Fruit fly (Drosophila melanogaster) whole organism, pupa: ENCODE results near the gene CG5194.
A peak's percentile ranks its signal among the peaks of the same experiment; 100 is the strongest.

Source experiments
- CG10348 ChIP-seq: fragments of 200-800 bp; sonication (Bioruptor generic); IDR thresholded peaks from 2 replicates; pipeline ENCODE4 v1.3.6; 2022; ENCODE audit warnings: missing biosample characterization, missing genetic modification characterization
- CG12605 ChIP-seq: fragments of 200-800 bp; sonication (Bioruptor generic); IDR thresholded peaks from 2 replicates; pipeline ENCODE4 v1.3.6; 2022; ENCODE audit warnings: missing biosample characterization, missing genetic modification characterization
- CG13204 ChIP-seq: fragments of 200-800 bp; sonication (Bioruptor generic); optimal IDR thresholded peaks from 2 replicates; lab custom pipeline; 2018; ENCODE audit warnings: missing biosample characterization, mild to moderate bottlenecking, missing genetic modification characterization, moderate library complexity
- CG14655 ChIP-seq: fragments of 200-800 bp; sonication (Bioruptor generic); optimal IDR thresholded peaks from 3 replicates; lab custom pipeline; 2017; ENCODE audit warnings: mild to moderate bottlenecking, missing biosample characterization, missing genetic modification reagents, missing genetic modification characterization
- CG15710 ChIP-seq: fragments of 200-800 bp; sonication (Bioruptor generic); optimal IDR thresholded peaks from 2 replicates; lab custom pipeline; 2018; ENCODE audit warnings: missing biosample characterization, mild to moderate bottlenecking, missing genetic modification characterization, moderate library complexity
- CG17806 ChIP-seq: fragments of 200-800 bp; sonication (Bioruptor generic); optimal IDR thresholded peaks from 2 replicates; lab custom pipeline; 2018; ENCODE audit warnings: missing biosample characterization, mild to moderate bottlenecking, missing genetic modification characterization, moderate library complexity
- CG32121 ChIP-seq: fragments of 200-800 bp; sonication (Bioruptor generic); IDR thresholded peaks from 2 replicates; pipeline ENCODE4 v1.3.6; 2022; ENCODE audit warnings: missing biosample characterization, missing genetic modification characterization
- CG34367 ChIP-seq: fragments of 200-800 bp; sonication (Bioruptor generic); optimal IDR thresholded peaks from 2 replicates; lab custom pipeline; 2018; ENCODE audit warnings: missing biosample characterization, mild to moderate bottlenecking, missing genetic modification characterization
- CG4496 ChIP-seq: fragments of 200-800 bp; sonication (Bioruptor generic); IDR thresholded peaks from 3 replicates; pipeline ENCODE4 v1.3.6; 2022; ENCODE audit warnings: missing biosample characterization, missing genetic modification characterization
- CG8159 ChIP-seq: fragments of 200-800 bp; sonication (Bioruptor generic); optimal IDR thresholded peaks from 3 replicates; lab custom pipeline; 2018; ENCODE audit warnings: missing biosample characterization, mild to moderate bottlenecking, missing genetic modification characterization, moderate library complexity
- CG8301 ChIP-seq: fragments of 200-800 bp; sonication (Bioruptor generic); optimal IDR thresholded peaks from 2 replicates; lab custom pipeline; 2018; ENCODE audit warnings: missing biosample characterization, mild to moderate bottlenecking, missing genetic modification characterization
- CG9948 ChIP-seq: fragments of 200-800 bp; sonication (Bioruptor generic); optimal IDR thresholded peaks from 2 replicates; lab custom pipeline; 2018; ENCODE audit warnings: missing biosample characterization, mild to moderate bottlenecking, missing genetic modification characterization, moderate library complexity
- D1 ChIP-seq: fragments of 200-800 bp; sonication (Bioruptor generic); optimal IDR thresholded peaks from 2 replicates; lab custom pipeline; 2018; ENCODE audit warnings: missing biosample characterization, mild to moderate bottlenecking, missing genetic modification characterization, moderate library complexity
- EcR ChIP-seq: fragments of 200-800 bp; sonication (Bioruptor generic); optimal IDR thresholded peaks from 3 replicates; lab custom pipeline; 2019; ENCODE audit warnings: missing biosample characterization, missing genetic modification characterization, mild to moderate bottlenecking, moderate library complexity, missing genetic modification reagents
- Ets98B ChIP-seq: fragments of 200-800 bp; sonication (Bioruptor generic); IDR thresholded peaks from 2 replicates; pipeline ENCODE4 v1.3.6; 2022; ENCODE audit warnings: missing biosample characterization, missing genetic modification characterization
- Pif1A ChIP-seq: fragments of 200-800 bp; sonication (Bioruptor generic); optimal IDR thresholded peaks from 3 replicates; lab custom pipeline; 2016; ENCODE audit warnings: missing biosample characterization, missing genetic modification characterization
- Pif1B ChIP-seq: fragments of 200-800 bp; sonication (Bioruptor generic); optimal IDR thresholded peaks from 3 replicates; lab custom pipeline; 2016; ENCODE audit warnings: missing biosample characterization, missing genetic modification characterization
- Snoo ChIP-seq: fragments of 200-800 bp; sonication (Bioruptor generic); optimal IDR thresholded peaks from 3 replicates; lab custom pipeline; 2017; ENCODE audit warnings: missing biosample characterization, mild to moderate bottlenecking, missing genetic modification characterization, inconsistent platforms
- fd96Ca ChIP-seq: fragments of 200-800 bp; sonication (Bioruptor generic); IDR thresholded peaks from 3 replicates; pipeline ENCODE4 v1.3.6; 2022; ENCODE audit warnings: missing biosample characterization, missing genetic modification characterization
- gl ChIP-seq: fragments of 200-800 bp; sonication (Bioruptor generic); optimal IDR thresholded peaks from 2 replicates; lab custom pipeline; 2018; ENCODE audit warnings: missing biosample characterization, mild to moderate bottlenecking, missing genetic modification characterization
- rn ChIP-seq: fragments of 200-800 bp; sonication (Bioruptor generic); IDR thresholded peaks from 2 replicates; pipeline ENCODE4 v1.3.6; 2022; ENCODE audit warnings: missing biosample characterization, missing genetic modification characterization

CG5194 gene

DNA sequence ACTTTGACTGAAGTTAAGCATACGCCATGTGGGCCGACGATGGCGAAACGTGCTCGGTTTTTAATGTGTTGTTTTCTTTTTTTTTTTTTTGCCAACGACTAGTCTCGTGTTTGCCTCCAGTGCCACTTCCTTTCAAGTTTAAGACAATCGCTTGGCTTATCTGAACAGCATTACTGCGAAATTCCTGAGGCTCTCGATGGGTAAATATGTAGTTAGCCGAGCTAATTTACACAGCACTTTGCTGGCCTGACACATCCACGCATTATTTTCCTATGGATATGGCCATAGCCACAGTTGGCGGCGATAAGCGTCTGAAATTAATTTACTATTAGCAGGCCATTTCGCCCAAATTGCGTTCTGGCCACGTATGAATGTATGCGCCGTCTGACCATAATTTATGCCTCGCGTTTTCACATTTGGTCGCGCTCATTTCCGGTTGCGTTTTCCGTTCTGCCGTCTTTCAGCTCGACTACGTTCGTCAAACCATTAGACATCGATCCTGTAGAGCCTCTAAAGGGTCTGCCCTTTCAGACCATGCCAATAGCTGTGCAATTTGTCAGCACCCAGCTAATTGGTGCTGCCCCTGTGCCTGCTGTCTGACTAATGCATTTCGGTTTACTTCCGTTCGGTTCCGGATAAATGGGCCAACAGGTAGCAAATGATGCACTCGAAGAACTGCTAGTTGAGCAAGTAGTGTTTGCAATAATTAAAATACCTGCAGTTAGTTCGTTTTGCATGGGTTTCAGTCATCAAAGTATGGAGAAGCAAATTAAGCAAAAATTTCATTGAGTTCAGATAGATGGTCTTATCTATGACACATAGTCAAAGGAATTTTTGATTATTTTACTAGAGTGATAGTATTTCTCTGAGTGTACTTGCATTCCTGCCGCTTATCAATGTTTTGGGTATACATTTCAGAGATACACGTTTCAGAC, 11.1 kb upstream of the CG5194 start:
- TF ChIP-seq rn (GFP tag; lab: Robert Waterston, UW) = no peak
- TF ChIP-seq CG34367 (tag; lab: Kevin White, UChicago) = no peak
- TF ChIP-seq CG10348 (GFP tag; lab: Robert Waterston, UW) = no peak
- TF ChIP-seq CG8159 (tag; lab: Kevin White, UChicago) = no peak
- no peak for TF ChIP-seq CG17806 (tag; lab: Kevin White, UChicago)
- TF ChIP-seq Pif1B = no peak
- no peak for TF ChIP-seq CG14655 (GFP tag; lab: Kevin White, UChicago)
- no peak for TF ChIP-seq EcR (GFP tag; lab: Kevin White, UChicago)
- no peak for TF ChIP-seq CG9948 (tag; lab: Kevin White, UChicago)
- TF ChIP-seq CG32121 (GFP tag; lab: Robert Waterston, UW) = no peak
- no peak for TF ChIP-seq CG13204 (GFP tag; lab: Kevin White, UChicago)
- no peak for TF ChIP-seq gl (tag; lab: Kevin White, UChicago)
- TF ChIP-seq fd96Ca (GFP tag; lab: Robert Waterston, UW) = no peak
- TF ChIP-seq CG15710 (tag; lab: Kevin White, UChicago) = no peak
- TF ChIP-seq D1 (tag; lab: Kevin White, UChicago) = no peak
- no peak for TF ChIP-seq Snoo (tag; lab: Kevin White, UChicago)
- TF ChIP-seq CG12605 (GFP tag; lab: Robert Waterston, UW) = no peak
- TF ChIP-seq Ets98B = no peak
- no peak for TF ChIP-seq Pif1A (GFP tag; lab: Kevin White, UChicago)
- TF ChIP-seq CG8301 (tag; lab: Kevin White, UChicago) = no peak

DNA sequence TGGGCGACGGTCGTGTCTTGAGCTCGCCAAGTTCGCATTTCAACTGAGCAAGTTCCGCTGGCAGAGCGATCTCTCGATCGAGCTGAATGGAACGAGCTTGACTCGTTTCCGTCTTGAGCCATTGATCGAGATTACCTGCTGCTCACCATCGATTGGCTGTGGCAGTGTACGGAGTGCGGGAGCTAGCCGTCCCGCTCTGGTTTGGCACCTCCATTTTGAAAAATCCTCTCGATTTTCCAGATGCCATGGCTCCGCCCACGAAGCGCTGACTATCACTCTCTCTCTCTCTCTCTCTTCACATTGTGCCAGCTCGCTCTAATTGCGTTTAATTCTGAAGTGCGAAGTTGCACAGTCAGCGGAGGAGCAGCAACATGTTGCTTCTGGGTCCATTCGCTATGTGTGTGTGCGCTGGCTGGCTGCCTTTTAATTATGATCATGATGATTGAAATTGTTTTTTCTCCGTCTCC, 9.6 kb upstream of the CG5194 start, which contains the start of gene Doc2:
Gene Doc2, minus strand, starts transcription at position 51 of the 467 bp plus-strand sequence.
- TF ChIP-seq Pif1B (no peak), D1 (tag; lab: Kevin White, UChicago) (no peak), CG4496 (no peak), Pif1A (GFP tag; lab: Kevin White, UChicago) (no peak), CG15710 (tag; lab: Kevin White, UChicago) (no peak), gl (tag; lab: Kevin White, UChicago) (no peak)

- no peak for TF ChIP-seq EcR (GFP tag; lab: Kevin White, UChicago)
- no peak for TF ChIP-seq CG14655 (GFP tag; lab: Kevin White, UChicago)
- no peak for TF ChIP-seq CG13204 (GFP tag; lab: Kevin White, UChicago)
- no peak for TF ChIP-seq CG10348 (GFP tag; lab: Robert Waterston, UW)
- no peak for TF ChIP-seq CG15710 (tag; lab: Kevin White, UChicago)
- no peak for TF ChIP-seq CG9948 (tag; lab: Kevin White, UChicago)
- no peak for TF ChIP-seq fd96Ca (GFP tag; lab: Robert Waterston, UW)
- TF ChIP-seq CG17806 (tag; lab: Kevin White, UChicago) = no peak
- TF ChIP-seq CG8301 (tag; lab: Kevin White, UChicago) = no peak
- TF ChIP-seq CG12605 (GFP tag; lab: Robert Waterston, UW) = no peak
- TF ChIP-seq Pif1B = no peak
- no peak for TF ChIP-seq CG32121 (GFP tag; lab: Robert Waterston, UW)
Measured at dm6 chr3L:9017414-9017813, 7.8 kb upstream of the CG5194 start.

dm6 chr3L:9013745-9014144, 4.1 kb upstream of the CG5194 start:
- no peak for TF ChIP-seq CG13204 (GFP tag; lab: Kevin White, UChicago)
- TF ChIP-seq Ets98B = no peak
- no peak for TF ChIP-seq CG8301 (tag; lab: Kevin White, UChicago)
- no peak for TF ChIP-seq CG34367 (tag; lab: Kevin White, UChicago)
- no peak for TF ChIP-seq Snoo (tag; lab: Kevin White, UChicago)
- no peak for TF ChIP-seq CG4496
- TF ChIP-seq, all 21 proteins: peak for 0

DNA sequence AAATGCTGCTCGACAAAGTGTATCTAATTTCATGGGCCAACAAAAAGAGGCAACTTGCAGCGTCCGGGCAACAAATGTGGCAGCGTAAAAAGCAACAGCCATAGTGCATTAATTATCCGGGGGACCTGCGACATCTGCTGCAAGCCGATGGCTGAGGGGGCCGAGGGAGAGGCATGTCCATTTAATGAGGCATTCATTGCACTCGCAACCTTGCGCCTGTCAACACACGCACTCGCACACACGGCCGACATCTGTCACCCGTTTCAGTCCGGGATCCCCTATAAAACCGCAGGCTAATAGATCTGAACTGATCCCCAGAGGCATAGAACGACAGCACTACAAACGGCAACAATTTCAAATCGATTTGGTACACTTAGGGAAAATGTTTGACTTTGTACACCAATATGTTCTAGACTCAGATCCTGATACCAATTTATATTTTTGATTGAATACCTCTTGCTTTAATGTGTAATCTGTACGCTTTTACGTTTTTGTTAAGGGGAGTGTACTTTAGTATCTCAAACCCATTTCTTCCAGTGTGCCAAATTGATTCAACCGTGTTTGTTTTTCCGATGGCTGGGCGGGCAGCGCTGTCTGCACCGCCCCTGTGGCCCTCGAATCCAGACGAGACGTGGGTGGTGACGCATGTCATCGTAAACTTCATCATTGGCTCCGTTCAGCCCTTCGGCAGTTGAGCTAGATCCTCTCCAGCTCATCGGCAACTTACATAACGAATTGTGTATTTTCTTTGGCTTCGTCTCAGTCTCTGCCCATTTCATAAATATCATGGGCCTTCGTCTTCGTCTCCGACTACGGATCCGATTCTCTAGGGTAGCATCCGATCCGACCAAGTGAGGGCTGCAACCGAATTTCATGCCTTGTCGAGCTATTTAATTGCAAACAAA, 2.1 kb upstream of the CG5194 start:
- TF ChIP-seq CG15710 (tag; lab: Kevin White, UChicago) = peak; percentile 1
- peak; percentile 37 for TF ChIP-seq CG8159 (tag; lab: Kevin White, UChicago)
- TF ChIP-seq CG32121 (GFP tag; lab: Robert Waterston, UW) = no peak
